Worm (Caenorhabditis elegans): ENCODE results near the gene C45B2.1.

C45B2.1 gene

ce11 chrX:6128773-6129172 lies 42.8 kb downstream of the C45B2.1 start:
- TF ChIP-seq dmd-4 (tag; optimal IDR thresholded peaks at IDR 0.05; ENCODE audit: borderline replicate concordance) (no peak), ceh-34 (tag; optimal IDR thresholded peaks at IDR 0.05) (no peak), K09A11.1 (tag; optimal IDR thresholded peaks at IDR 0.05; ENCODE audit: insufficient read depth) (no peak), ceh-19 (GFP tag; optimal IDR thresholded peaks at IDR 0.05) (no peak), hlh-13 (GFP tag; optimal IDR thresholded peaks at IDR 0.05) (no peak), unc-86 (tag; optimal IDR thresholded peaks at IDR 0.05) (no peak), pqm-1 (tag; optimal IDR thresholded peaks at IDR 0.05) (no peak)

- TF ChIP-seq hlh-8 (tag; optimal IDR thresholded peaks at IDR 0.05) (no peak), gmeb-2 (tag; optimal IDR thresholded peaks at IDR 0.05) (no peak), ceh-2 (tag; optimal IDR thresholded peaks at IDR 0.05) (no peak), sdc-2 (tag; optimal IDR thresholded peaks at IDR 0.05) (no peak), syd-9 (tag; optimal IDR thresholded peaks at IDR 0.05) (no peak), fkh-10 (GFP tag; optimal IDR thresholded peaks at IDR 0.05) (no peak), lin-11 (tag; optimal IDR thresholded peaks at IDR 0.05) (no peak), nhr-232 (tag; optimal IDR thresholded peaks at IDR 0.05) (no peak), unc-3 (GFP tag; conservative IDR thresholded peaks at IDR 0.05) (no peak), unc-3 (tag; optimal IDR thresholded peaks at IDR 0.05) (no peak)
Measured at ce11 chrX:6129277-6129676, 43.4 kb downstream of the C45B2.1 start.

ce11 chrX:6134423-6134822 lies 48.5 kb downstream of the C45B2.1 start:
- no peak for TF ChIP-seq pha-2 (tag; optimal IDR thresholded peaks at IDR 0.05)
- TF ChIP-seq ceh-48 (tag; optimal IDR thresholded peaks at IDR 0.05) = no peak
- TF ChIP-seq C08G9.2 (tag; optimal IDR thresholded peaks at IDR 0.05) = peak; percentile 4
- TF ChIP-seq ama-1 (optimal IDR thresholded peaks at IDR 0.05) = no peak
- peak; percentile 56 for TF ChIP-seq ceh-31 (tag; optimal IDR thresholded peaks at IDR 0.05)
- no peak for TF ChIP-seq pat-9 (tag; optimal IDR thresholded peaks at IDR 0.05)
- TF ChIP-seq ceh-24 (tag; optimal IDR thresholded peaks at IDR 0.05) = no peak
- no peak for TF ChIP-seq unc-3 (GFP tag; conservative IDR thresholded peaks at IDR 0.05)
- peak; percentile 43 for TF ChIP-seq unc-3 (tag; optimal IDR thresholded peaks at IDR 0.05)
- TF ChIP-seq ceh-6 (GFP tag; optimal IDR thresholded peaks at IDR 0.05) = no peak
- TF ChIP-seq Y22D7AL.16 (tag; optimal IDR thresholded peaks at IDR 0.05) = no peak
- no peak for TF ChIP-seq pha-4 (tag; optimal IDR thresholded peaks at IDR 0.05)
- no peak for TF ChIP-seq sox-4 (tag; optimal IDR thresholded peaks at IDR 0.05)
- peak; percentile 40 for TF ChIP-seq ceh-18 (tag; optimal IDR thresholded peaks at IDR 0.05)
- TF ChIP-seq elt-4 (tag; optimal IDR thresholded peaks at IDR 0.05) = no peak
- no peak for TF ChIP-seq ets-4 (tag; optimal IDR thresholded peaks at IDR 0.05)
- TF ChIP-seq ceh-2 (tag; optimal IDR thresholded peaks at IDR 0.05) = no peak
- no peak for TF ChIP-seq unc-86 (tag; optimal IDR thresholded peaks at IDR 0.05)
- peak; percentile 52 for TF ChIP-seq tbx-2 (tag; optimal IDR thresholded peaks at IDR 0.05)
- no peak for TF ChIP-seq pag-3 (tag; optimal IDR thresholded peaks at IDR 0.05; ENCODE audit: borderline replicate concordance)
- no peak for TF ChIP-seq nhr-232 (tag; optimal IDR thresholded peaks at IDR 0.05)
- TF ChIP-seq ahr-1 (tag; optimal IDR thresholded peaks at IDR 0.05) = no peak
- no peak for TF ChIP-seq fkh-6 (tag; optimal IDR thresholded peaks at IDR 0.05)
- no peak for TF ChIP-seq F13H6.1 (tag; optimal IDR thresholded peaks at IDR 0.05)
- peak; percentile 39 for TF ChIP-seq ref-2 (tag; optimal IDR thresholded peaks at IDR 0.05)
- TF ChIP-seq sdc-2 (tag; optimal IDR thresholded peaks at IDR 0.05) = peak; percentile 16
- no peak for TF ChIP-seq pros-1 (tag; optimal IDR thresholded peaks at IDR 0.05)
- TF ChIP-seq dmd-4 (tag; optimal IDR thresholded peaks at IDR 0.05; ENCODE audit: borderline replicate concordance) = no peak
- no peak for TF ChIP-seq dve-1 (tag; optimal IDR thresholded peaks at IDR 0.05)
- no peak for TF ChIP-seq tbx-7 (tag; optimal IDR thresholded peaks at IDR 0.05)
- TF ChIP-seq odd-2 (tag; optimal IDR thresholded peaks at IDR 0.05) = no peak
- TF ChIP-seq ceh-30 (tag; optimal IDR thresholded peaks at IDR 0.05) = no peak
- peak; percentile 21 for TF ChIP-seq syd-9 (tag; optimal IDR thresholded peaks at IDR 0.05)
- no peak for TF ChIP-seq madf-2 (tag; optimal IDR thresholded peaks at IDR 0.05)
- peak; percentile 28 for TF ChIP-seq che-1 (tag; optimal IDR thresholded peaks at IDR 0.05)
- TF ChIP-seq lin-11 (tag; optimal IDR thresholded peaks at IDR 0.05) = no peak
- TF ChIP-seq elt-2 (tag; optimal IDR thresholded peaks at IDR 0.05) = no peak
- peak; percentile 70 for TF ChIP-seq ceh-19 (GFP tag; optimal IDR thresholded peaks at IDR 0.05)
- peak; percentile 10 for TF ChIP-seq fax-1 (tag; optimal IDR thresholded peaks at IDR 0.05)
- TF ChIP-seq ceh-9 (tag; optimal IDR thresholded peaks at IDR 0.05) = no peak
- TF ChIP-seq K02D7.2 (tag; optimal IDR thresholded peaks at IDR 0.05) = no peak
- TF ChIP-seq nhr-11 (tag; optimal IDR thresholded peaks at IDR 0.05) = no peak

Measured in whole organism, late embryonic.